Fruit fly (Drosophila melanogaster): ENCODE data around the gene nmd.
A peak's percentile ranks its signal among the peaks of the same experiment; 100 is the strongest.

Gene nmd

DNA sequence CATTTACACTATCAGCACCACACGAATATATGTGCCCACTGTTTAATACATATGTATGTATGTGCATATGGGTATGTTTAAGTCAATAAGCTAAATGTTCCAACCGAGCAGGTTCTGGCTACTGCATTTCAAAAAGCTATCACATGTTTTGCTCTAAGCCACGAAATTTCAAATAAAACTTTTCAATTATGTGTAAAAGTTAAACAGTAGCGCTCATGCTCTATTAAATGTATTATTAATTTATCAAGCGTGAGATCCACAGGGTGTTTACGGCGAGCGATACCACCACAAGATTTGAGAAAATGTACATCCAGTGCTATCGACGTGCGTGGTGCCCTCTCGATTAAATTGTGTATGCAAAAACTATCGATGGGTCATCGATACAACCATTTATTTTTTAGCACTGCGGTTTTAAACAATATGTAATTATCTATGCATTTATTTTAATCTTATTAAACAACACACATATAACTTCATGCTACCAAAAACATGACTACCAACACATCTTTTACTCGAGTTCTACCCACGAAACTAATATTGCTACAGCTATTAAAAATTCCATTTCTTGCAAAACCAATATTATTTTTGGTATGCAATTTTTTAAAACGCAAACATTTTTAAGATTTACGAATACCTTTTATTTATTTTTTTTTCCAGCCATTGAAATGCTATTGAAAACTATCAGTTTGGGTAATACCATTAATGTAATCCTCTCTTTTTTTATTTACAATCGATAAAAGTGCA lies 42.8 kb downstream of the nmd start, which contains the start of gene Pten (continued):
- no peak for TF ChIP-seq oc (tag; optimal IDR thresholded peaks at IDR 0.05)
- peak; percentile 89 for TF ChIP-seq bbx (GFP tag; IDR thresholded peaks at IDR 0.05; ENCODE audit: partially characterized antibody)
- peak; percentile 87 for TF ChIP-seq knrl (GFP tag; IDR thresholded peaks at IDR 0.05; ENCODE audit: partially characterized antibody)
- peak; percentile 60 for TF ChIP-seq CG16863 (GFP tag; optimal IDR thresholded peaks at IDR 0.05)
- TF ChIP-seq psq (GFP tag; optimal IDR thresholded peaks at IDR 0.05) = peak; percentile 33
- TF ChIP-seq chinmo (GFP tag; IDR thresholded peaks at IDR 0.05; ENCODE audit: partially characterized antibody) = peak; percentile 85; the same call in 2 of the 4 replicates
- peak; percentile 88; the same call in 1 of the 3 replicates for TF ChIP-seq jigr1 (GFP tag; IDR thresholded peaks at IDR 0.05)
- TF ChIP-seq crol (GFP tag; IDR thresholded peaks at IDR 0.05) = no peak
- peak; percentile 80 for TF ChIP-seq CG1603 (tag; optimal IDR thresholded peaks at IDR 0.05)
- no peak for TF ChIP-seq disco-r (GFP tag; optimal IDR thresholded peaks at IDR 0.05)
- TF ChIP-seq Max (GFP tag; optimal IDR thresholded peaks at IDR 0.05) = peak; percentile 79
- TF ChIP-seq CG3163 (GFP tag; optimal IDR thresholded peaks at IDR 0.05) = peak; percentile 27
- peak; percentile 67 for TF ChIP-seq cato (GFP tag; optimal IDR thresholded peaks at IDR 0.05; ENCODE audit: borderline replicate concordance)
- peak; percentile 49 for TF ChIP-seq Spps (tag; optimal IDR thresholded peaks at IDR 0.05)
- TF ChIP-seq CG15696 (tag; optimal IDR thresholded peaks at IDR 0.05) = peak; percentile 63
- TF ChIP-seq pros (GFP tag; optimal IDR thresholded peaks at IDR 0.05) = no peak
- no peak for TF ChIP-seq prd (optimal IDR thresholded peaks at IDR 0.05)
- peak; percentile 70; the same call in 1 of the 3 replicates for TF ChIP-seq prd (GFP tag; IDR thresholded peaks at IDR 0.05)
- peak; percentile 76; the same call in 2 of the 3 replicates for TF ChIP-seq Dbx (GFP tag; IDR thresholded peaks at IDR 0.05)
- no peak for TF ChIP-seq caup (GFP tag; optimal IDR thresholded peaks at IDR 0.05; ENCODE audit: severe bottlenecking)
- peak; percentile 28 for TF ChIP-seq CG10274 (GFP tag; optimal IDR thresholded peaks at IDR 0.05)
- TF ChIP-seq ERR (GFP tag; optimal IDR thresholded peaks at IDR 0.05) = peak; percentile 9
- peak; percentile 41 for TF ChIP-seq CG17912 (GFP tag; optimal IDR thresholded peaks at IDR 0.05)
- peak; percentile 94 for TF ChIP-seq HLH4C (GFP tag; IDR thresholded peaks at IDR 0.05; ENCODE audit: partially characterized antibody)
- peak; percentile 61 for TF ChIP-seq pfk (GFP tag; optimal IDR thresholded peaks at IDR 0.05)
- no peak for TF ChIP-seq CG11247 (GFP tag; IDR thresholded peaks at IDR 0.05)
- TF ChIP-seq her (GFP tag; optimal IDR thresholded peaks at IDR 0.05) = no peak
- TF ChIP-seq hb (GFP tag; IDR thresholded peaks at IDR 0.05; ENCODE audit: partially characterized antibody) = peak; percentile 87; the same call in 2 of the 3 replicates
- peak; percentile 4 for TF ChIP-seq CG7928 (GFP tag; optimal IDR thresholded peaks at IDR 0.05)
- no peak for TF ChIP-seq CG7839 (tag; optimal IDR thresholded peaks at IDR 0.05)
- TF ChIP-seq CG31441 (GFP tag; IDR thresholded peaks at IDR 0.05) = no peak
- TF ChIP-seq Mrtf (GFP tag; IDR thresholded peaks at IDR 0.05) = no peak
- peak; percentile 23 for TF ChIP-seq btn (GFP tag; optimal IDR thresholded peaks at IDR 0.05)
- no peak for TF ChIP-seq fd64A (GFP tag; optimal IDR thresholded peaks at IDR 0.05)
- TF ChIP-seq Fer2 (tag; optimal IDR thresholded peaks at IDR 0.05) = peak; percentile 14
- TF ChIP-seq CG13775 (GFP tag; optimal IDR thresholded peaks at IDR 0.05) = peak; percentile 83
- peak; percentile 66 for TF ChIP-seq CG8388 (GFP tag; optimal IDR thresholded peaks at IDR 0.05)
- TF ChIP-seq C15 (GFP tag; IDR thresholded peaks at IDR 0.05) = 0 out of 3 replicates have a peak, but pooled peaks have one; percentile 33
- TF ChIP-seq HmgZ (tag; optimal IDR thresholded peaks at IDR 0.05) = peak; percentile 57
- TF ChIP-seq CG14441 (GFP tag; IDR thresholded peaks at IDR 0.05) = no peak
- peak; percentile 80 for TF ChIP-seq gem (tag; optimal IDR thresholded peaks at IDR 0.05)
- peak; percentile 48 for TF ChIP-seq nerfin-1 (tag; optimal IDR thresholded peaks at IDR 0.05)
- TF ChIP-seq CG18619 (GFP tag; optimal IDR thresholded peaks at IDR 0.05) = no peak
- peak; percentile 82 for TF ChIP-seq CG17829 (tag; optimal IDR thresholded peaks at IDR 0.05)
- peak; percentile 62; the same call in 1 of the 2 replicates for TF ChIP-seq CG32532 (GFP tag; IDR thresholded peaks at IDR 0.05)
- no peak for TF ChIP-seq dimm (GFP tag; IDR thresholded peaks at IDR 0.05)
- TF ChIP-seq CG12236 (GFP tag; optimal IDR thresholded peaks at IDR 0.05) = no peak
- TF ChIP-seq CG3065 (GFP tag; optimal IDR thresholded peaks at IDR 0.05) = peak; percentile 7
